Worm (Caenorhabditis elegans) whole organism, young adult: ENCODE data around the gene cogc-2.

Source experiments
- B0336.3 ChIP-seq: fragments of 200-800 bp; sonication (Bioruptor generic); IDR thresholded peaks from 2 replicates; pipeline ENCODE4 v1.3.6; 2022; ENCODE audit warnings: missing genetic modification characterization, missing compliant biosample characterization
- cebp-1 ChIP-seq, 2 experiments: fragments of 200-800 bp in 1 of 2; sonication (Bioruptor generic) in 1 of 2; sonication (generic microtip) in 1 of 2; IDR thresholded peaks in 1 of 2; optimal IDR thresholded peaks in 1 of 2; 2 replicates each; pipeline versions ENCODE4 v1.3.6 to Lab custom; 2017 to 2022; ENCODE audit warnings: missing compliant biosample characterization in 2 of 2, missing genetic modification characterization in 2 of 2, mild to moderate bottlenecking in 1 of 2, missing genetic modification reagents in 1 of 2, moderate library complexity in 1 of 2
- dpl-1 ChIP-seq: fragments of 150-350 bp; optimal IDR thresholded peaks from 2 replicates; lab custom pipeline; 2014; ENCODE audit warnings: missing biosample characterization, missing genetic modification reagents, missing genetic modification characterization
- efl-1 ChIP-seq: fragments of 150-350 bp; optimal IDR thresholded peaks from 2 replicates; lab custom pipeline; 2014; ENCODE audit warnings: missing biosample characterization, missing genetic modification reagents, missing genetic modification characterization
- gei-17 ChIP-seq: fragments of 200-800 bp; sonication (Bioruptor generic); optimal IDR thresholded peaks from 2 replicates; lab custom pipeline; 2018; ENCODE audit warnings: mild to moderate bottlenecking, missing genetic modification characterization, missing compliant biosample characterization
- hlh-12 ChIP-seq: sonication (generic microtip); optimal IDR thresholded peaks from 2 replicates; lab custom pipeline; 2016; ENCODE audit warnings: missing genetic modification characterization, missing compliant biosample characterization
- lsy-27 ChIP-seq: sonication (generic microtip); optimal IDR thresholded peaks from 2 replicates; lab custom pipeline; 2017; ENCODE audit warnings: missing genetic modification characterization, mild to moderate bottlenecking, missing compliant biosample characterization, antibody characterized with exemption, missing genotype, borderline replicate concordance; ENCODE audit not compliant: insufficient read depth
- somi-1 ChIP-seq: fragments of 200-800 bp; sonication (Bioruptor generic); optimal IDR thresholded peaks from 2 replicates; lab custom pipeline; 2018; ENCODE audit warnings: mild to moderate bottlenecking, missing genetic modification characterization, missing compliant biosample characterization
- unc-130 ChIP-seq: sonication (generic microtip); optimal IDR thresholded peaks from 2 replicates; lab custom pipeline; 2016; ENCODE audit warnings: missing genetic modification reagents, missing genetic modification characterization, missing compliant biosample characterization
- ztf-26 ChIP-seq: sonication (generic microtip); optimal IDR thresholded peaks from 2 replicates; lab custom pipeline; 2017; ENCODE audit warnings: missing genetic modification characterization, missing compliant biosample characterization

DNA sequence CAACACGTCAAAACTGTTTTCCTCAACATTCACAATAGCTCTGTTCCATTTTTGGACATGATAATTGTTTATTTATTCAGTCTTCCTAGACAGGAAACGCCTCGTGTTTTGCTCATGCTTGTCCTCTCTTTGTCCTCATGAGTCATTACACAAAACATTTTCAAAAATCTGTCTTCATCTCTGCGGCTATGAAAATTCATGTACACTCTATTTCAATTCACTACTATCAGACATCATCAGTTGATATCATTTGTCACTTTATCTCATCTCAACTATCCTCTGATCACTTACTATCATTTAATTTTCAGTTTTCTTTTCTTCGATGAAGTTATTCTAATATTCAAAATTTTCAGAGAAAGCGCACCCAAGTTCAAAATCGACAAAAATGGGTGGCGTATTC is 15.5 kb downstream of the cogc-2 start, which contains the start of gene adah-1:
- TF ChIP-seq somi-1 (GFP tag; lab: Kevin White, UChicago) (no peak), cebp-1 (GFP tag; IDR thresholded peaks at IDR 0.05; lab: Robert Waterston, UW) (no peak), cebp-1 (tag; optimal IDR thresholded peaks at IDR 0.05; lab: Kevin White, UChicago) (no peak), hlh-12 (tag; lab: Kevin White, UChicago) (no peak), gei-17 (GFP tag; lab: Kevin White, UChicago) (no peak), ztf-26 (tag; lab: Kevin White, UChicago) (no peak), unc-130 (GFP tag; lab: Kevin White, UChicago) (no peak), lsy-27 (tag; lab: Kevin White, UChicago) (no peak), efl-1 (no peak), B0336.3 (no peak), dpl-1 (GFP tag; lab: Kevin White, UChicago) (no peak)
